Fruit fly (Drosophila melanogaster): ENCODE data around the gene mEFG1.

The mEFG1 gene

dm6 chr2L:7198618-7199017 is 24.3 kb downstream of the mEFG1 start (continued):
- TF ChIP-seq pdm3 (GFP tag; optimal IDR thresholded peaks at IDR 0.05) (no peak), esn (GFP tag; optimal IDR thresholded peaks at IDR 0.05) (peak; percentile 3), CG15336 (GFP tag; IDR thresholded peaks at IDR 0.05) (peak; percentile 33; the same call in 1 of the 2 replicates), Met (GFP tag; optimal IDR thresholded peaks at IDR 0.05) (no peak), CG11902 (GFP tag; optimal IDR thresholded peaks at IDR 0.05) (no peak), CG6854 (GFP tag; optimal IDR thresholded peaks at IDR 0.05) (no peak), fkh (GFP tag; optimal IDR thresholded peaks at IDR 0.05) (no peak), dsx (GFP tag; optimal IDR thresholded peaks at IDR 0.05; ENCODE audit: poor library complexity, severe bottlenecking) (no peak), CG3032 (tag; optimal IDR thresholded peaks at IDR 0.05) (no peak), spab (GFP tag; optimal IDR thresholded peaks at IDR 0.05) (no peak), CG6792 (GFP tag; optimal IDR thresholded peaks at IDR 0.05) (no peak), Lpt (GFP tag; optimal IDR thresholded peaks at IDR 0.05) (no peak), Eip75B (GFP tag; optimal IDR thresholded peaks at IDR 0.05) (no peak), ss (GFP tag; optimal IDR thresholded peaks at IDR 0.05) (no peak), achi (GFP tag; optimal IDR thresholded peaks at IDR 0.05) (no peak)

- TF ChIP-seq eg (GFP tag; IDR thresholded peaks at IDR 0.05) (peak; percentile 88), achi (GFP tag; optimal IDR thresholded peaks at IDR 0.05) (peak; percentile 89), Sox15 (GFP tag; optimal IDR thresholded peaks at IDR 0.05) (peak; percentile 93), esn (GFP tag; optimal IDR thresholded peaks at IDR 0.05) (peak; percentile 94), Ets96B (tag; optimal IDR thresholded peaks at IDR 0.05) (peak; percentile 77), CG6163 (GFP tag; IDR thresholded peaks at IDR 0.05) (peak; percentile 84), fkh (GFP tag; optimal IDR thresholded peaks at IDR 0.05) (peak; percentile 36), Sox14 (GFP tag; optimal IDR thresholded peaks at IDR 0.05) (peak; percentile 92), Hr38 (GFP tag; optimal IDR thresholded peaks at IDR 0.05) (peak; percentile 84), pdm3 (GFP tag; optimal IDR thresholded peaks at IDR 0.05) (peak; percentile 92), vri (GFP tag; optimal IDR thresholded peaks at IDR 0.05) (peak; percentile 77), Eip93F (GFP tag; optimal IDR thresholded peaks at IDR 0.05) (peak; percentile 58), CG10631 (GFP tag; optimal IDR thresholded peaks at IDR 0.05) (peak; percentile 93), CG6854 (GFP tag; optimal IDR thresholded peaks at IDR 0.05) (peak; percentile 46), ss (GFP tag; optimal IDR thresholded peaks at IDR 0.05) (peak; percentile 45 to 80), CG6276 (GFP tag; optimal IDR thresholded peaks at IDR 0.05) (peak; percentile 27), CG16779 (tag; optimal IDR thresholded peaks at IDR 0.05) (no peak), Met (GFP tag; optimal IDR thresholded peaks at IDR 0.05) (peak; percentile 88), fd59A (GFP tag; optimal IDR thresholded peaks at IDR 0.05) (peak; percentile 67), Eip75B (GFP tag; optimal IDR thresholded peaks at IDR 0.05) (peak; percentile 86), Hr4 (GFP tag; optimal IDR thresholded peaks at IDR 0.05) (peak; percentile 92), lz (GFP tag; optimal IDR thresholded peaks at IDR 0.05) (peak; percentile 93), fd85E (GFP tag; optimal IDR thresholded peaks at IDR 0.05) (peak; percentile 66), Ets21C (GFP tag; optimal IDR thresholded peaks at IDR 0.05) (peak; percentile 92), svp (GFP tag) (peak; percentile 93), CG31627 (GFP tag; optimal IDR thresholded peaks at IDR 0.05) (peak; percentile 95), CG7368 (GFP tag; optimal IDR thresholded peaks at IDR 0.05) (peak; percentile 76), cyc (GFP tag; optimal IDR thresholded peaks at IDR 0.05) (peak; percentile 94), Eip78C (GFP tag) (peak; percentile 95), CG6792 (GFP tag; optimal IDR thresholded peaks at IDR 0.05) (peak; percentile 79), CG1621 (tag; optimal IDR thresholded peaks at IDR 0.05) (peak; percentile 48), CG4318 (GFP tag; optimal IDR thresholded peaks at IDR 0.05) (peak; percentile 82), salr (GFP tag; optimal IDR thresholded peaks at IDR 0.05) (peak; percentile 59 to 82), CG11294 (GFP tag; IDR thresholded peaks at IDR 0.05) (peak; percentile 85), CG10669 (GFP tag; optimal IDR thresholded peaks at IDR 0.05) (peak; percentile 72), acj6 (GFP tag; optimal IDR thresholded peaks at IDR 0.05) (peak; percentile 91), CG8319 (GFP tag; optimal IDR thresholded peaks at IDR 0.05) (peak; percentile 83), Smox (GFP tag; optimal IDR thresholded peaks at IDR 0.05) (peak; percentile 84), CG15336 (GFP tag; IDR thresholded peaks at IDR 0.05) (peak; percentile 74), Lpt (GFP tag; optimal IDR thresholded peaks at IDR 0.05) (peak; percentile 74), OdsH (GFP tag; optimal IDR thresholded peaks at IDR 0.05) (peak; percentile 93), CG3919 (GFP tag; optimal IDR thresholded peaks at IDR 0.05) (peak; percentile 89), CG3032 (tag; optimal IDR thresholded peaks at IDR 0.05) (peak; percentile 85), spab (GFP tag; optimal IDR thresholded peaks at IDR 0.05) (peak; percentile 30), CG8119 (GFP tag; IDR thresholded peaks at IDR 0.05) (peak; percentile 75)
Observed at dm6 chr2L:7194351-7195037, 28.4 kb downstream of the mEFG1 start, which contains the start of gene CG4497. CG4497 (minus strand) TSS chr2L:7194588.
